Fruit fly (Drosophila melanogaster): ENCODE data around the gene Taf12.
A peak's percentile ranks its signal among the peaks of the same experiment; 100 is the strongest.

Gene Taf12

dm6 chr3R:11694311-11695305 is 15.1 kb upstream of the Taf12 start, which contains the start of gene Fer3:
Fer3 (minus strand) TSS chr3R:11694311.
- TF ChIP-seq bab1 (GFP tag; optimal IDR thresholded peaks at IDR 0.05), result no peak
- no peak for TF ChIP-seq toe (GFP tag; optimal IDR thresholded peaks at IDR 0.05)
- no peak for TF ChIP-seq ovo (GFP tag; optimal IDR thresholded peaks at IDR 0.05)
- no peak for TF ChIP-seq CG1620 (GFP tag; optimal IDR thresholded peaks at IDR 0.05)
- TF ChIP-seq CG12768 (GFP tag; optimal IDR thresholded peaks at IDR 0.05), result no peak
- TF ChIP-seq Hr96 (GFP tag; optimal IDR thresholded peaks at IDR 0.05), result no peak
- TF ChIP-seq Crg-1 (GFP tag; optimal IDR thresholded peaks at IDR 0.05), result no peak
- no peak for TF ChIP-seq CG5204 (GFP tag; optimal IDR thresholded peaks at IDR 0.05)
- no peak for TF ChIP-seq tj (GFP tag; optimal IDR thresholded peaks at IDR 0.05)
- TF ChIP-seq CG7045 (GFP tag; optimal IDR thresholded peaks at IDR 0.05), result no peak
- no peak for TF ChIP-seq cnc (optimal IDR thresholded peaks at IDR 0.05)
- TF ChIP-seq Clk (GFP tag; optimal IDR thresholded peaks at IDR 0.05), result no peak
- TF ChIP-seq pad (GFP tag; optimal IDR thresholded peaks at IDR 0.05), result no peak
- TF ChIP-seq CG33017 (tag; optimal IDR thresholded peaks at IDR 0.05), result no peak
- no peak for TF ChIP-seq CG7101 (tag; optimal IDR thresholded peaks at IDR 0.05)
- TF ChIP-seq Mnt (GFP tag; optimal IDR thresholded peaks at IDR 0.05), result no peak
- no peak for TF ChIP-seq kay (GFP tag; ENCODE audit: borderline replicate concordance)
- TF ChIP-seq CG11617 (GFP tag; optimal IDR thresholded peaks at IDR 0.05), result no peak

dm6 chr3R:11692504-11692903 is 13.0 kb upstream of the Taf12 start:
- TF ChIP-seq CG12768 (GFP tag; optimal IDR thresholded peaks at IDR 0.05) (no peak), Clk (GFP tag; optimal IDR thresholded peaks at IDR 0.05) (no peak), CG14711 (tag; optimal IDR thresholded peaks at IDR 0.05) (no peak), CG7101 (tag; optimal IDR thresholded peaks at IDR 0.05) (no peak), CG7045 (GFP tag; optimal IDR thresholded peaks at IDR 0.05) (no peak), kay (GFP tag; ENCODE audit: borderline replicate concordance) (no peak), CG33017 (tag; optimal IDR thresholded peaks at IDR 0.05) (no peak), cnc (optimal IDR thresholded peaks at IDR 0.05) (no peak), Mnt (GFP tag; optimal IDR thresholded peaks at IDR 0.05) (no peak), cic (GFP tag; optimal IDR thresholded peaks at IDR 0.05) (no peak), bab1 (GFP tag; optimal IDR thresholded peaks at IDR 0.05) (no peak), Hr96 (GFP tag; optimal IDR thresholded peaks at IDR 0.05) (no peak), pad (GFP tag; optimal IDR thresholded peaks at IDR 0.05) (no peak), tj (GFP tag; optimal IDR thresholded peaks at IDR 0.05) (no peak), CG1620 (GFP tag; optimal IDR thresholded peaks at IDR 0.05) (no peak), CG5204 (GFP tag; optimal IDR thresholded peaks at IDR 0.05) (no peak)

- TF ChIP-seq bab1 (GFP tag; optimal IDR thresholded peaks at IDR 0.05), result no peak
- TF ChIP-seq CG7101 (tag; optimal IDR thresholded peaks at IDR 0.05), result no peak
- TF ChIP-seq CG14711 (tag; optimal IDR thresholded peaks at IDR 0.05), result no peak
- no peak for TF ChIP-seq toe (GFP tag; optimal IDR thresholded peaks at IDR 0.05)
- TF ChIP-seq cnc (optimal IDR thresholded peaks at IDR 0.05), result no peak
- TF ChIP-seq CG11617 (GFP tag; optimal IDR thresholded peaks at IDR 0.05), result no peak
- TF ChIP-seq Mnt (GFP tag; optimal IDR thresholded peaks at IDR 0.05), result no peak
- TF ChIP-seq CG33017 (tag; optimal IDR thresholded peaks at IDR 0.05), result no peak
- TF ChIP-seq ovo (GFP tag; optimal IDR thresholded peaks at IDR 0.05), result no peak
- no peak for TF ChIP-seq Crg-1 (GFP tag; optimal IDR thresholded peaks at IDR 0.05)
- TF ChIP-seq Hr96 (GFP tag; optimal IDR thresholded peaks at IDR 0.05), result no peak
- no peak for TF ChIP-seq pad (GFP tag; optimal IDR thresholded peaks at IDR 0.05)
Measured at dm6 chr3R:11691747-11692146, 12.3 kb upstream of the Taf12 start, which contains the start of gene CG18765. CG18765 (minus strand) TSS chr3R:11691799.

dm6 chr3R:11690857-11691471 is 11.5 kb upstream of the Taf12 start:
- TF ChIP-seq CG12768 (GFP tag; optimal IDR thresholded peaks at IDR 0.05) (no peak), cic (GFP tag; optimal IDR thresholded peaks at IDR 0.05) (no peak), Hr96 (GFP tag; optimal IDR thresholded peaks at IDR 0.05) (no peak), ovo (GFP tag; optimal IDR thresholded peaks at IDR 0.05) (no peak), Crg-1 (GFP tag; optimal IDR thresholded peaks at IDR 0.05) (no peak), CG5204 (GFP tag; optimal IDR thresholded peaks at IDR 0.05) (no peak), CG33017 (tag; optimal IDR thresholded peaks at IDR 0.05) (no peak)

dm6 chr3R:11689900-11690299 is 10.4 kb upstream of the Taf12 start, which contains the start of gene CG6908:
CG6908 (minus strand) TSS chr3R:11690051.
- no peak for TF ChIP-seq ovo (GFP tag; optimal IDR thresholded peaks at IDR 0.05)
- TF ChIP-seq pad (GFP tag; optimal IDR thresholded peaks at IDR 0.05), result peak; percentile 96
- no peak for TF ChIP-seq CG11617 (GFP tag; optimal IDR thresholded peaks at IDR 0.05)
- TF ChIP-seq Mnt (GFP tag; optimal IDR thresholded peaks at IDR 0.05), result peak; percentile 65
- no peak for TF ChIP-seq CG1620 (GFP tag; optimal IDR thresholded peaks at IDR 0.05)
- no peak for TF ChIP-seq Hr96 (GFP tag; optimal IDR thresholded peaks at IDR 0.05)
- TF ChIP-seq cnc (optimal IDR thresholded peaks at IDR 0.05), result peak; percentile 88 to 99
- no peak for TF ChIP-seq CG14711 (tag; optimal IDR thresholded peaks at IDR 0.05)
- peak; percentile 86 for TF ChIP-seq cic (GFP tag; optimal IDR thresholded peaks at IDR 0.05)
- TF ChIP-seq tj (GFP tag; optimal IDR thresholded peaks at IDR 0.05), result no peak
- no peak for TF ChIP-seq CG7045 (GFP tag; optimal IDR thresholded peaks at IDR 0.05)
- no peak for TF ChIP-seq CG5204 (GFP tag; optimal IDR thresholded peaks at IDR 0.05)
- TF ChIP-seq CG12768 (GFP tag; optimal IDR thresholded peaks at IDR 0.05), result peak; percentile 52
- TF ChIP-seq toe (GFP tag; optimal IDR thresholded peaks at IDR 0.05), result no peak
- peak; percentile 42 for TF ChIP-seq CG33017 (tag; optimal IDR thresholded peaks at IDR 0.05)
- peak; percentile 33 for TF ChIP-seq kay (GFP tag; ENCODE audit: borderline replicate concordance)
- TF ChIP-seq CG7101 (tag; optimal IDR thresholded peaks at IDR 0.05), result no peak
- TF ChIP-seq Crg-1 (GFP tag; optimal IDR thresholded peaks at IDR 0.05), result no peak
- no peak for TF ChIP-seq Clk (GFP tag; optimal IDR thresholded peaks at IDR 0.05)
- TF ChIP-seq bab1 (GFP tag; optimal IDR thresholded peaks at IDR 0.05), result no peak

Data from whole organism, adult.